Fruit fly (Drosophila melanogaster) whole organism: ENCODE measurements around the gene fiz.

Source experiments
- EcR ChIP-seq, 2 experiments: fragments of >200 bp; optimal IDR thresholded peaks; 2 replicates each; lab custom pipeline; 2017; ENCODE audit warnings: missing biosample characterization in 2 of 2, missing genetic modification characterization in 2 of 2, missing genetic modification reagents in 2 of 2
- pan ChIP-seq: fragments of >200 bp; optimal IDR thresholded peaks from 2 replicates; lab custom pipeline; 2017
- psq ChIP-seq: fragments of >200 bp; optimal IDR thresholded peaks from 2 replicates; lab custom pipeline; 2017
- usp ChIP-seq: fragments of >200 bp; optimal IDR thresholded peaks from 2 replicates; lab custom pipeline; 2017; ENCODE audit warnings: missing biosample characterization, missing genetic modification characterization, mixed read lengths

dm6 chrX:14858951-14859350 is 50.6 kb downstream of the fiz start, which contains the start of gene CG46399:
- TF ChIP-seq usp: no peak
- no peak for TF ChIP-seq psq (lab: Kevin White, UChicago)
- TF ChIP-seq EcR (GFP tag; optimal IDR thresholded peaks at IDR 0.05; lab: Kevin White, UChicago): no peak
- no peak for TF ChIP-seq pan (lab: Kevin White, UChicago)
